Comparison of ENCODE assay signal across 1 fruit fly cellular context in the genomic region with DNA sequence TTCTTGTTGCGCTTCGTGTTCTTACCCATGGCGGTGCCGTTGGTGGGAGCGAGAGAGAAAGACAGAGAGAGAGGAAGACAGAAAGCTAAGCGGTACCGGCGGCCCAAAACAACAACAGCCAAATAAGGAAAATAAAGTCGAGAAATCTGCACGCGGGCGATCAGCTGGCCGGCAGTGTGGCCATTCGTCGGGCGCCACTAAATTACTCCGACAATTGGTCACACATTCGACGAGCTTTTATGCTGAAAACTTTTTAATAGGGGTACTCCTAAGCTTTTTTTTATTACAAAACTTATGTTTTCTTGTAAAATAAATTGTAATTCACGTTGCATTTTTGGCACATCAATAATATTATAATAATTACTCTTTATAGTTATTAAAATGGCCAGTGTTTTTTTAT.
TF ChIP-seq lines count a peak whose summit lies in the region.

A gene (minus strand): TSS at position 187 of the 400 bp plus-strand sequence.

TF ChIP-seq in whole organism, embryonic, 481 proteins besides CTCF, POLR2A, EP300 and RAD21 (continued from another document):
- TF ChIP-seq lab (GFP tag; optimal IDR thresholded peaks at IDR 0.05; lab: Kevin White, UChicago) (peak; percentile 18), CG34422 (GFP tag; IDR thresholded peaks at IDR 0.05; lab: Robert Waterston, UW) (peak; percentile 45; the same call in 1 of the 3 replicates), CG11398 (GFP tag; optimal IDR thresholded peaks at IDR 0.05; lab: Kevin White, UChicago) (no peak), CG14441 (GFP tag; IDR thresholded peaks at IDR 0.05; lab: Robert Waterston, UW) (no peak), MESR4 (GFP tag; optimal IDR thresholded peaks at IDR 0.05; lab: Kevin White, UChicago) (peak; percentile 20), Xrp1 (GFP tag; IDR thresholded peaks at IDR 0.05; lab: Robert Waterston, UW) (peak; percentile 27; the same call in 1 of the 2 replicates), Kr (GFP tag; optimal IDR thresholded peaks at IDR 0.05; lab: Kevin White, UChicago) (no peak), gfzf (GFP tag; optimal IDR thresholded peaks at IDR 0.05; lab: Kevin White, UChicago) (peak; percentile 70), Dp (GFP tag; optimal IDR thresholded peaks at IDR 0.05; lab: Kevin White, UChicago) (peak; percentile 41), CG12659 (GFP tag; optimal IDR thresholded peaks at IDR 0.05; lab: Kevin White, UChicago) (peak; percentile 28), Dek (tag; optimal IDR thresholded peaks at IDR 0.05; lab: Kevin White, UChicago) (peak; percentile 10), CG3726 (GFP tag; IDR thresholded peaks at IDR 0.05; lab: Robert Waterston, UW) (no peak), slbo (GFP tag; IDR thresholded peaks at IDR 0.05; lab: Robert Waterston, UW) (peak; percentile 43; the same call in 1 of the 2 replicates), ATbp (GFP tag; optimal IDR thresholded peaks at IDR 0.05; lab: Kevin White, UChicago) (no peak), crp (GFP tag; optimal IDR thresholded peaks at IDR 0.05; lab: Kevin White, UChicago) (peak in 1 of 2 experiments; percentile 86), CG15514 (GFP tag; optimal IDR thresholded peaks at IDR 0.05; lab: Kevin White, UChicago) (peak; percentile 34), CG6254 (GFP tag; optimal IDR thresholded peaks at IDR 0.05; lab: Kevin White, UChicago) (no peak), toy (GFP tag; IDR thresholded peaks at IDR 0.05; lab: Robert Waterston, UW) (no peak), MBD-R2 (GFP tag; IDR thresholded peaks at IDR 0.05; lab: Robert Waterston, UW) (peak; percentile 88), CG13287 (GFP tag; IDR thresholded peaks at IDR 0.05; lab: Robert Waterston, UW; ENCODE audit: partially characterized antibody) (peak; percentile 20; the same call in 1 of the 2 replicates), CoRest (tag; optimal IDR thresholded peaks at IDR 0.05; lab: Kevin White, UChicago) (peak; percentile 17), CG9797 (GFP tag; optimal IDR thresholded peaks at IDR 0.05; lab: Kevin White, UChicago) (peak; percentile 56), grau (tag; optimal IDR thresholded peaks at IDR 0.05; lab: Kevin White, UChicago) (peak; percentile 35), zf30C (GFP tag; optimal IDR thresholded peaks at IDR 0.05; lab: Kevin White, UChicago) (no peak), CG31224 (GFP tag; IDR thresholded peaks at IDR 0.05; lab: Robert Waterston, UW) (no peak), E2f2 (GFP tag; IDR thresholded peaks at IDR 0.05; lab: Robert Waterston, UW) (peak; percentile 55), CG1603 (tag; optimal IDR thresholded peaks at IDR 0.05; lab: Kevin White, UChicago) (peak; percentile 6), D (optimal IDR thresholded peaks at IDR 0.05; lab: Kevin White, UChicago) (no peak), D (GFP tag; optimal IDR thresholded peaks at IDR 0.05; lab: Kevin White, UChicago) (no peak), Med (GFP tag; lab: Kevin White, UChicago) (peak; percentile 43), CG14710 (tag; optimal IDR thresholded peaks at IDR 0.05; lab: Kevin White, UChicago) (no peak), NfI (GFP tag; optimal IDR thresholded peaks at IDR 0.05; lab: Kevin White, UChicago) (no peak), CG2712 (tag; optimal IDR thresholded peaks at IDR 0.05; lab: Kevin White, UChicago) (peak; percentile 4), Sox102F (GFP tag; optimal IDR thresholded peaks at IDR 0.05; lab: Kevin White, UChicago) (peak; percentile 18), CG11695 (GFP tag; IDR thresholded peaks at IDR 0.05; lab: Robert Waterston, UW) (no peak), CG12391 (tag; optimal IDR thresholded peaks at IDR 0.05; lab: Kevin White, UChicago) (peak; percentile 21), sna (GFP tag; IDR thresholded peaks at IDR 0.05; lab: Robert Waterston, UW; ENCODE audit: partially characterized antibody) (no peak), CG10431 (GFP tag; optimal IDR thresholded peaks at IDR 0.05; lab: Kevin White, UChicago) (no peak), HLH3B (GFP tag; IDR thresholded peaks at IDR 0.05; lab: Robert Waterston, UW) (peak; percentile 17; the same call in 1 of the 2 replicates), az2 (GFP tag; optimal IDR thresholded peaks at IDR 0.05; lab: Kevin White, UChicago) (no peak), Max (GFP tag; optimal IDR thresholded peaks at IDR 0.05; lab: Kevin White, UChicago) (peak; percentile 22), CG8924 (tag; optimal IDR thresholded peaks at IDR 0.05; lab: Kevin White, UChicago) (no peak)
TF ChIP-seq in whole organism, embryonic: peak in this region for 42.
